Worm (Caenorhabditis elegans) whole organism, young adult: ENCODE data around the gene fbxc-28.

Experiments
- C17E4.6 ChIP-seq: fragments of 200-800 bp; sonication (Bioruptor generic); IDR thresholded peaks from 2 replicates; pipeline ENCODE4 v1.3.6; 2022; ENCODE audit warnings: missing genetic modification reagents, missing genetic modification characterization, missing compliant biosample characterization
- F49E8.2 ChIP-seq: sonication (generic microtip); optimal IDR thresholded peaks from 3 replicates; lab custom pipeline; 2017; ENCODE audit warnings: missing genetic modification characterization, mild to moderate bottlenecking, missing compliant biosample characterization, antibody characterized with exemption, moderate library complexity; ENCODE audit not compliant: insufficient read depth
- ceh-79 ChIP-seq: sonication (generic microtip); optimal IDR thresholded peaks from 2 replicates; lab custom pipeline; 2017; ENCODE audit warnings: mild to moderate bottlenecking, missing genetic modification characterization, missing compliant biosample characterization
- lin-26 ChIP-seq: fragments of 200-800 bp; sonication (Bioruptor generic); IDR thresholded peaks from 2 replicates; pipeline ENCODE4 v1.3.6; 2022; ENCODE audit warnings: missing genetic modification reagents, missing genetic modification characterization, missing compliant biosample characterization
- madf-10 ChIP-seq: sonication (generic microtip); optimal IDR thresholded peaks from 2 replicates; lab custom pipeline; 2016; ENCODE audit warnings: mild to moderate bottlenecking, missing genetic modification characterization, missing compliant biosample characterization
- mcd-1 ChIP-seq: fragments of 200-800 bp; sonication (Bioruptor generic); IDR thresholded peaks from 2 replicates; pipeline ENCODE4 v1.3.6; 2022; ENCODE audit warnings: missing genetic modification reagents, missing genetic modification characterization, missing compliant biosample characterization
- pha-4 ChIP-seq: fragments of 150-350 bp; sonication (generic microtip); optimal IDR thresholded peaks from 2 replicates; lab custom pipeline; 2014; ENCODE audit warnings: missing biosample characterization, missing genetic modification reagents, missing genetic modification characterization
- snpc-1.1 ChIP-seq: sonication (generic microtip); optimal IDR thresholded peaks from 2 replicates; lab custom pipeline; 2017; ENCODE audit warnings: missing genetic modification characterization, mild to moderate bottlenecking, missing compliant biosample characterization, antibody characterized with exemption, moderate library complexity, missing genotype, missing genetic modification reagents; ENCODE audit not compliant: insufficient read depth
- snpc-3.4 ChIP-seq: sonication (generic microtip); optimal IDR thresholded peaks from 2 replicates; lab custom pipeline; 2017; ENCODE audit warnings: missing genetic modification characterization, mild to moderate bottlenecking, missing compliant biosample characterization, antibody characterized with exemption, moderate library complexity, missing genotype, missing genetic modification reagents
- snpc-4 ChIP-seq, 5 experiments: fragments of 150-350 bp in 1 of 5; sonication (generic microtip) in 4 of 5; optimal IDR thresholded peaks; 2 replicates each; lab custom pipeline; 2014 to 2018; ENCODE audit warnings: missing genetic modification characterization in 5 of 5, missing biosample characterization in 3 of 5, antibody characterized with exemption in 2 of 5, mild to moderate bottlenecking in 2 of 5, missing compliant biosample characterization in 2 of 5, missing genotype in 2 of 5, moderate library complexity in 2 of 5, missing genetic modification reagents in 1 of 5
- sptf-2 ChIP-seq: fragments of 200-800 bp; sonication (Bioruptor generic); optimal IDR thresholded peaks from 2 replicates; lab custom pipeline; 2018; ENCODE audit warnings: mild to moderate bottlenecking, missing genetic modification characterization, missing compliant biosample characterization
- unc-62 ChIP-seq: fragments of 150-350 bp; optimal IDR thresholded peaks from 2 replicates; lab custom pipeline; 2014; ENCODE audit warnings: missing biosample characterization, missing genetic modification reagents, missing genetic modification characterization

- no peak for TF ChIP-seq lin-26 (GFP tag; lab: Robert Waterston, UW)
- TF ChIP-seq pha-4 (tag; lab: Kevin White, UChicago), result no peak
- no peak for TF ChIP-seq C17E4.6
- no peak for TF ChIP-seq madf-10 (tag; lab: Kevin White, UChicago)
- TF ChIP-seq ceh-79, result no peak
- TF ChIP-seq mcd-1 (GFP tag; lab: Robert Waterston, UW), result no peak
- no peak for TF ChIP-seq unc-62 (GFP tag; lab: Kevin White, UChicago)
- no peak for TF ChIP-seq sptf-2
- TF ChIP-seq snpc-3.4, result no peak
- no peak for TF ChIP-seq snpc-1.1 (tag; lab: Kevin White, UChicago)
- TF ChIP-seq snpc-4 (GFP tag; optimal IDR thresholded peaks at IDR 0.05; lab: Kevin White, UChicago), result no peak
- no peak for TF ChIP-seq snpc-4 (tag; optimal IDR thresholded peaks at IDR 0.05; lab: Kevin White, UChicago)
- TF ChIP-seq F49E8.2, result no peak
Observed at ce11 chrII:915780-916179, 7.8 kb upstream of the fbxc-28 start, which contains the start of gene fbxc-29.
